Worm (Caenorhabditis elegans): ENCODE data around the gene melo-3.
"Not testable (repeated sequence)": the region's sequence is repeated elsewhere in the genome, so short reads cannot be mapped to it uniquely, and the experiment has no call there.

DNA sequence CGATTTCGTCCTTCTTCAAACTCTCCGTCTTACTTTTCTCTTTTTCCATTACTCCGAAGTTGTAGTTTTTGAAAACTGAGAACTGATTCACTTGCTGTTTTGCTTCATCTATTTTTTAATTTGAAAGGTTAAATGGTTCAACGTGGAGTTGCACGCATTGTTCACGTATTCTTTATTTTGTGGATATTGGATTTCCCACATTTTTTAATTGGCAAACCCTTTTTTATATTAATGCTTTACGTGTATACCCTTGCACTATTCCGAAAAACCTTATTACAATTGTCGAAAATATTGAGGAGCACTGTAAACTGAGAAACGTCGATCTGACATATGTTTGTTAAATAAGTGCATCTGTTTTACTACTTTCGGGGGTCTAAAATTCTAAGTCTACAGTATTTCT, at the start of gene melo-3:
- not testable (repeated sequence) for TF ChIP-seq him-1, dao-5, W03F9.2 (tag; optimal IDR thresholded peaks at IDR 0.05)
